Worm (Caenorhabditis elegans): ENCODE measurements around the gene nep-11.

ce11 chrII:3440641-3440926, 15.3 kb upstream of the nep-11 start, which contains the start of gene C16C8.17:
- TF ChIP-seq efl-1 (GFP tag; optimal IDR thresholded peaks at IDR 0.05) (no peak), egrh-3 (GFP tag; IDR thresholded peaks at IDR 0.05) (no peak), let-607 (tag; optimal IDR thresholded peaks at IDR 0.05) (no peak), lin-40 (tag; optimal IDR thresholded peaks at IDR 0.05) (no peak), F57C9.4 (tag; optimal IDR thresholded peaks at IDR 0.05) (no peak), Y95B8A.8 (GFP tag; IDR thresholded peaks at IDR 0.05) (no peak), F49E8.2 (tag; optimal IDR thresholded peaks at IDR 0.05; ENCODE audit: insufficient read depth) (no peak), Y67H2A.10 (GFP tag; conservative IDR thresholded peaks at IDR 0.05) (no peak), snpc-4 (GFP tag; optimal IDR thresholded peaks at IDR 0.05) (no peak), snpc-4 (tag; optimal IDR thresholded peaks at IDR 0.05) (no peak), nhr-90 (tag; optimal IDR thresholded peaks at IDR 0.05) (no peak), unc-62 (GFP tag; optimal IDR thresholded peaks at IDR 0.05) (no peak)
